Fruit fly (Drosophila melanogaster): ENCODE data around the gene Srr.

Gene Srr

DNA sequence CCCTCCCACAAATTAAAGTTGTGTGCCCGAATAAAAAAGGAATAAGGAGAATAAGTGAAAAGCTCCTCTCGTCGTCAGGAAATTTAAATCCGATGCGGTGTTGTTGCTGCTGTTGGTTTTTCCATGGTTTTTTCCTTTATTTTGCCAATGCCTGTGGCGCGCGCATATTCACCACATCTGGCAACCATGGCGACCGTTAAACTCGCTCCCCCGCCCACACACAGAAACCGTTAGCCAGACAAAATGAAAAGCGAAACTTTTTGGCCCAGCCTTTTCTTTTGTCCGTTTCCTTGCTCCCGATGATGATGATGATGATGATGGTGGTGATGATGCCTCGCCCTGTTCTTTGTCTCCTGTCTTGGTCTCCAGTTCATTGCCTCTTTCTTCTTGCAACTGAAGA is 19.3 kb upstream of the Srr start:
- peak; percentile 2 for TF ChIP-seq dac (GFP tag; optimal IDR thresholded peaks at IDR 0.05)
- peak; percentile 32; the same call in 1 of the 3 replicates for TF ChIP-seq CG8119 (GFP tag; IDR thresholded peaks at IDR 0.05)
- TF ChIP-seq CG6163 (GFP tag; IDR thresholded peaks at IDR 0.05), result peak; percentile 58; the same call in 2 of the 3 replicates
- TF ChIP-seq Sox14 (GFP tag; optimal IDR thresholded peaks at IDR 0.05), result peak; percentile 15
- TF ChIP-seq eg (GFP tag; IDR thresholded peaks at IDR 0.05), result 0 out of 3 replicates have a peak, but pooled peaks have one; percentile 26
- no peak for TF ChIP-seq CG32006 (GFP tag; optimal IDR thresholded peaks at IDR 0.05)
- peak; percentile 96 for TF ChIP-seq Blimp-1 (GFP tag; optimal IDR thresholded peaks at IDR 0.05)
- no peak for TF ChIP-seq fkh (GFP tag; optimal IDR thresholded peaks at IDR 0.05)
- no peak for TF ChIP-seq lz (GFP tag; optimal IDR thresholded peaks at IDR 0.05)
- no peak for TF ChIP-seq vri (GFP tag; optimal IDR thresholded peaks at IDR 0.05)

DNA sequence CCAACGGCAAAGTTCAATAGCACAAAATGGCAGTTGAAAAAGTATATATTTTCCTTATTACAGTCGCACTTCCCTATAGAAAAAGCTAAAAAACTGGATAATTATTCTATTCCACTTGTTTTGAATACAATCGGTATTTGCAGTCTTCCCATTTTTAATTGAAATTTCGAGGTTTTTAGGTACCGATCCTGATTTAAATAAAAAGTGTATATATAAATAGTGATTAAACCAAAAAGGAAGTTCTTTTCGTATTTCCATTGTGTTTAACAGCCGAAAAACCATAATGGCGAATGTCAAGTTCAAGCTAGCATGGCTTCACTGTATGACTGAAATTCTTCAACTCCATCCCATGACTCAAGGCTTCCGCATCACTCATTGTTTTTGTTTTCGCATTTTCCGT is 18.7 kb upstream of the Srr start:
- TF ChIP-seq CG9139 (GFP tag; optimal IDR thresholded peaks at IDR 0.05) (no peak), Eip75B (GFP tag; optimal IDR thresholded peaks at IDR 0.05) (peak; percentile 17), CG8632 (GFP tag; optimal IDR thresholded peaks at IDR 0.05) (peak; percentile 52), fkh (GFP tag; optimal IDR thresholded peaks at IDR 0.05) (no peak), vri (GFP tag; optimal IDR thresholded peaks at IDR 0.05) (peak; percentile 21), eg (GFP tag; IDR thresholded peaks at IDR 0.05) (no peak), Blimp-1 (GFP tag; optimal IDR thresholded peaks at IDR 0.05) (no peak), CG32006 (GFP tag; optimal IDR thresholded peaks at IDR 0.05) (peak; percentile 57), CG15336 (GFP tag; IDR thresholded peaks at IDR 0.05) (peak; percentile 33), CG11902 (GFP tag; optimal IDR thresholded peaks at IDR 0.05) (peak; percentile 6), pdm3 (GFP tag; optimal IDR thresholded peaks at IDR 0.05) (peak; percentile 67), achi (GFP tag; optimal IDR thresholded peaks at IDR 0.05) (peak; percentile 20), Lpt (GFP tag; optimal IDR thresholded peaks at IDR 0.05) (no peak), fd59A (GFP tag; optimal IDR thresholded peaks at IDR 0.05) (peak; percentile 49), net (GFP tag; optimal IDR thresholded peaks at IDR 0.05) (peak; percentile 13), CG8119 (GFP tag; IDR thresholded peaks at IDR 0.05) (peak; percentile 35; the same call in 1 of the 3 replicates), Hr39 (GFP tag; optimal IDR thresholded peaks at IDR 0.05) (peak; percentile 55), CG34406 (GFP tag; optimal IDR thresholded peaks at IDR 0.05) (peak; percentile 61), ss (GFP tag; optimal IDR thresholded peaks at IDR 0.05) (peak in 1 of 2 experiments; percentile 8), CG6276 (GFP tag; optimal IDR thresholded peaks at IDR 0.05) (no peak), Hr4 (GFP tag; optimal IDR thresholded peaks at IDR 0.05) (peak; percentile 55), topi (GFP tag; optimal IDR thresholded peaks at IDR 0.05) (peak; percentile 51), CG16779 (tag; optimal IDR thresholded peaks at IDR 0.05) (no peak), Sox14 (GFP tag; optimal IDR thresholded peaks at IDR 0.05) (peak; percentile 44), Hr38 (GFP tag; optimal IDR thresholded peaks at IDR 0.05) (no peak), CG11762 (GFP tag; optimal IDR thresholded peaks at IDR 0.05; ENCODE audit: insufficient read depth) (no peak), CG4318 (GFP tag; optimal IDR thresholded peaks at IDR 0.05) (peak; percentile 17), dac (GFP tag; optimal IDR thresholded peaks at IDR 0.05) (no peak), Eip78C (GFP tag) (peak; percentile 74), lz (GFP tag; optimal IDR thresholded peaks at IDR 0.05) (peak; percentile 46), Eip93F (GFP tag; optimal IDR thresholded peaks at IDR 0.05) (peak; percentile 16), Ets21C (GFP tag; optimal IDR thresholded peaks at IDR 0.05) (no peak), cyc (GFP tag; optimal IDR thresholded peaks at IDR 0.05) (no peak), OdsH (GFP tag; optimal IDR thresholded peaks at IDR 0.05) (peak; percentile 50), Gug (GFP tag; IDR thresholded peaks at IDR 0.05) (no peak), CG8319 (GFP tag; optimal IDR thresholded peaks at IDR 0.05) (no peak), CG3032 (tag; optimal IDR thresholded peaks at IDR 0.05) (peak; percentile 52), svp (GFP tag) (peak; percentile 74), CG1621 (tag; optimal IDR thresholded peaks at IDR 0.05) (peak; percentile 5), esn (GFP tag; optimal IDR thresholded peaks at IDR 0.05) (peak; percentile 61), CG6854 (GFP tag; optimal IDR thresholded peaks at IDR 0.05) (no peak), CG6792 (GFP tag; optimal IDR thresholded peaks at IDR 0.05) (peak; percentile 57), spab (GFP tag; optimal IDR thresholded peaks at IDR 0.05) (peak; percentile 46), fd85E (GFP tag; optimal IDR thresholded peaks at IDR 0.05) (no peak), CG31627 (GFP tag; optimal IDR thresholded peaks at IDR 0.05) (peak; percentile 44), CG10631 (GFP tag; optimal IDR thresholded peaks at IDR 0.05) (peak; percentile 37), Ets96B (tag; optimal IDR thresholded peaks at IDR 0.05) (peak; percentile 49), CG6808 (GFP tag; optimal IDR thresholded peaks at IDR 0.05) (peak; percentile 42)

All from whole organism, prepupa.